Worm (Caenorhabditis elegans) whole organism, L4 larva: ENCODE data around the gene mig-10.
A peak's percentile ranks its signal among the peaks of the same experiment; 100 is the strongest.

ENCODE experiments used
- F10B5.3 ChIP-seq: sonication (generic microtip); optimal IDR thresholded peaks from 2 replicates; lab custom pipeline; 2016; ENCODE audit warnings: mild to moderate bottlenecking, missing genetic modification characterization, missing compliant biosample characterization
- F44E2.7 ChIP-seq: fragments of 200-800 bp; sonication (Bioruptor generic); IDR thresholded peaks from 2 replicates; pipeline ENCODE4 v2.1.2; 2022; ENCODE audit warnings: missing genetic modification characterization, missing compliant biosample characterization
- T20F7.1 ChIP-seq: fragments of 200-800 bp; sonication (Bioruptor generic); optimal IDR thresholded peaks from 2 replicates; lab custom pipeline; 2018; ENCODE audit warnings: mild to moderate bottlenecking, missing genetic modification characterization, missing compliant biosample characterization
- Y105C5A.15 ChIP-seq: fragments of 200-800 bp; sonication (Bioruptor generic); IDR thresholded peaks from 2 replicates; pipeline ENCODE4 v1.3.6; 2022; ENCODE audit warnings: missing genetic modification characterization, missing compliant biosample characterization
- ZK337.2 ChIP-seq: fragments of 200-800 bp; sonication (Bioruptor generic); IDR thresholded peaks from 2 replicates; pipeline ENCODE4 v1.3.6; 2022; ENCODE audit warnings: missing genetic modification reagents, missing genetic modification characterization, missing compliant biosample characterization
- arid-1 ChIP-seq: fragments of 200-800 bp; sonication (Bioruptor generic); conservative IDR thresholded peaks from 2 replicates; pipeline ENCODE4 v1.3.6; 2022; ENCODE audit warnings: missing genetic modification reagents, missing genetic modification characterization, missing compliant biosample characterization
- attf-4 ChIP-seq: sonication (generic microtip); optimal IDR thresholded peaks from 3 replicates; lab custom pipeline; 2017; ENCODE audit warnings: missing biosample characterization, missing genetic modification characterization
- ceh-44 ChIP-seq: fragments of 200-800 bp; sonication (Bioruptor generic); IDR thresholded peaks from 2 replicates; pipeline ENCODE4 v1.3.6; 2022; ENCODE audit warnings: missing genetic modification reagents, missing genetic modification characterization, missing compliant biosample characterization
- ces-1 ChIP-seq: fragments of 150-350 bp; sonication (generic microtip); optimal IDR thresholded peaks from 4 replicates; lab custom pipeline; 2014; ENCODE audit warnings: missing biosample characterization, missing genetic modification reagents, missing genetic modification characterization
- cey-2 ChIP-seq: sonication (generic microtip); optimal IDR thresholded peaks from 3 replicates; lab custom pipeline; 2017; ENCODE audit warnings: missing genetic modification characterization, mild to moderate bottlenecking, missing compliant biosample characterization, antibody characterized with exemption, borderline replicate concordance; ENCODE audit not compliant: insufficient read depth
- daf-16 ChIP-seq, 3 experiments: sonication (generic microtip); optimal IDR thresholded peaks; 2 replicates each; lab custom pipeline; 2016 to 2017; ENCODE audit warnings: missing genetic modification characterization in 3 of 3, missing genetic modification reagents in 3 of 3, mild to moderate bottlenecking in 2 of 3, missing compliant biosample characterization in 2 of 3, missing biosample characterization in 1 of 3, moderate library complexity in 1 of 3
- daf-19 ChIP-seq: fragments of 200-800 bp; sonication (Bioruptor generic); conservative IDR thresholded peaks from 2 replicates; pipeline ENCODE4 v1.3.6; 2022; ENCODE audit warnings: missing genetic modification characterization, missing compliant biosample characterization
- dmd-6 ChIP-seq: fragments of 200-800 bp; sonication (Bioruptor generic); IDR thresholded peaks from 2 replicates; pipeline ENCODE4 v1.3.6; 2022; ENCODE audit warnings: missing genetic modification reagents, missing genetic modification characterization, missing compliant biosample characterization
- dmd-8 ChIP-seq: fragments of 200-800 bp; sonication (Bioruptor generic); IDR thresholded peaks from 2 replicates; pipeline ENCODE4 v1.3.6; 2022; ENCODE audit warnings: missing genetic modification characterization, missing compliant biosample characterization
- duxl-1 ChIP-seq: sonication (generic microtip); optimal IDR thresholded peaks from 2 replicates; lab custom pipeline; 2016; ENCODE audit warnings: mild to moderate bottlenecking, missing genetic modification characterization, moderate library complexity, missing compliant biosample characterization; ENCODE audit not compliant: poor library complexity
- dve-1 ChIP-seq: sonication (generic microtip); optimal IDR thresholded peaks from 2 replicates; lab custom pipeline; 2017; ENCODE audit warnings: antibody characterized with exemption, mild to moderate bottlenecking, missing genetic modification characterization, missing compliant biosample characterization; ENCODE audit not compliant: insufficient read depth
- hlh-11 ChIP-seq: fragments of 200-800 bp; sonication (Bioruptor generic); optimal IDR thresholded peaks from 2 replicates; lab custom pipeline; 2018; ENCODE audit warnings: mild to moderate bottlenecking, missing genetic modification characterization, missing compliant biosample characterization
- hlh-30 ChIP-seq: sonication (generic microtip); optimal IDR thresholded peaks from 2 replicates; lab custom pipeline; 2017; ENCODE audit warnings: antibody characterized with exemption, mild to moderate bottlenecking, missing genetic modification characterization, missing compliant biosample characterization; ENCODE audit not compliant: insufficient read depth
- hmg-1.1 ChIP-seq: fragments of 200-800 bp; sonication (Bioruptor generic); IDR thresholded peaks from 2 replicates; pipeline ENCODE4 v1.3.6; 2022; ENCODE audit warnings: missing genetic modification reagents, missing genetic modification characterization, missing compliant biosample characterization
- lim-7 ChIP-seq: fragments of 200-800 bp; sonication (Bioruptor generic); IDR thresholded peaks from 2 replicates; pipeline ENCODE4 v1.3.6; 2022; ENCODE audit warnings: missing genetic modification characterization, missing compliant biosample characterization
- lin-13 ChIP-seq: fragments of 150-350 bp; optimal IDR thresholded peaks from 2 replicates; lab custom pipeline; 2014; ENCODE audit warnings: missing biosample characterization, missing genetic modification reagents, missing genetic modification characterization
- lin-38 ChIP-seq: fragments of 200-800 bp; sonication (Bioruptor generic); IDR thresholded peaks from 2 replicates; pipeline ENCODE4 v1.3.6; 2022; ENCODE audit warnings: missing genetic modification reagents, missing genetic modification characterization, missing compliant biosample characterization
- lsy-2 ChIP-seq, 2 experiments: fragments of 150-350 bp in 1 of 2; sonication (generic microtip) in 1 of 2; optimal IDR thresholded peaks; 2 replicates each; lab custom pipeline; 2014 to 2017; ENCODE audit warnings: missing biosample characterization in 2 of 2, missing genetic modification characterization in 2 of 2
- madf-5 ChIP-seq, 2 experiments: fragments of 200-800 bp; sonication (Bioruptor generic); IDR thresholded peaks; 2 replicates each; pipeline ENCODE4 v1.3.6; 2022; ENCODE audit warnings: missing compliant biosample characterization in 2 of 2, missing genetic modification characterization in 2 of 2
- mdt-29 ChIP-seq: fragments of 200-800 bp; sonication (Bioruptor generic); IDR thresholded peaks from 2 replicates; pipeline ENCODE4 v1.3.6; 2022; ENCODE audit warnings: missing genetic modification reagents, missing genetic modification characterization, missing compliant biosample characterization
- mep-1 ChIP-seq: fragments of 150-350 bp; sonication (generic microtip); optimal IDR thresholded peaks from 3 replicates; lab custom pipeline; 2014; ENCODE audit warnings: missing biosample characterization, missing genetic modification characterization
- mes-2 ChIP-seq: sonication (generic microtip); optimal IDR thresholded peaks from 2 replicates; lab custom pipeline; 2016; ENCODE audit warnings: missing genotype, mild to moderate bottlenecking, missing genetic modification characterization, missing compliant biosample characterization; ENCODE audit not compliant: poor library complexity, severe bottlenecking
- nhr-10 ChIP-seq: fragments of 150-350 bp; optimal IDR thresholded peaks from 2 replicates; lab custom pipeline; 2014; ENCODE audit warnings: missing biosample characterization, missing genetic modification characterization
- nhr-11 ChIP-seq: fragments of 150-350 bp; optimal IDR thresholded peaks from 2 replicates; lab custom pipeline; 2014; ENCODE audit warnings: missing biosample characterization, missing genetic modification characterization
- nhr-28 ChIP-seq: fragments of 150-350 bp; optimal IDR thresholded peaks from 2 replicates; lab custom pipeline; 2014; ENCODE audit warnings: missing biosample characterization, missing genetic modification characterization
- nhr-41 ChIP-seq: fragments of 200-800 bp; sonication (Bioruptor generic); IDR thresholded peaks from 2 replicates; pipeline ENCODE4 v1.3.6; 2022; ENCODE audit warnings: missing genetic modification reagents, missing genetic modification characterization, missing compliant biosample characterization
- nhr-42 ChIP-seq: fragments of 200-800 bp; sonication (Bioruptor generic); IDR thresholded peaks from 2 replicates; pipeline ENCODE4 v1.3.6; 2022; ENCODE audit warnings: missing genetic modification characterization, missing compliant biosample characterization
- nhr-48 ChIP-seq: sonication (generic microtip); optimal IDR thresholded peaks from 2 replicates; lab custom pipeline; 2016; ENCODE audit warnings: mild to moderate bottlenecking, missing genetic modification characterization, missing compliant biosample characterization
- php-3 ChIP-seq: fragments of 200-800 bp; sonication (Bioruptor generic); IDR thresholded peaks from 2 replicates; pipeline ENCODE4 v1.3.6; 2022; ENCODE audit warnings: missing genetic modification reagents, missing genetic modification characterization, missing compliant biosample characterization
- saeg-2 ChIP-seq: fragments of 200-800 bp; sonication (Bioruptor generic); IDR thresholded peaks from 2 replicates; pipeline ENCODE4 v1.3.6; 2022; ENCODE audit warnings: missing genetic modification reagents, missing genetic modification characterization, missing compliant biosample characterization
- set-16 ChIP-seq: fragments of 200-800 bp; sonication (Bioruptor generic); IDR thresholded peaks from 2 replicates; pipeline ENCODE4 v1.3.6; 2022; ENCODE audit warnings: missing genetic modification reagents, missing genetic modification characterization, missing compliant biosample characterization
- skn-1 ChIP-seq: fragments of 150-350 bp; optimal IDR thresholded peaks from 2 replicates; lab custom pipeline; 2014; ENCODE audit warnings: missing biosample characterization, missing genetic modification characterization
- snpc-1.2 ChIP-seq: fragments of 200-800 bp; sonication (Bioruptor generic); IDR thresholded peaks from 2 replicates; pipeline ENCODE4 v1.3.6; 2022; ENCODE audit warnings: missing genetic modification reagents, missing genetic modification characterization, missing compliant biosample characterization
- spr-1 ChIP-seq: sonication (generic microtip); optimal IDR thresholded peaks from 2 replicates; lab custom pipeline; 2016; ENCODE audit warnings: mild to moderate bottlenecking, missing genetic modification characterization, missing compliant biosample characterization
- tra-1 ChIP-seq: fragments of 200-800 bp; sonication (Bioruptor generic); IDR thresholded peaks from 2 replicates; pipeline ENCODE4 v1.3.6; 2022; ENCODE audit warnings: missing genetic modification reagents, missing genetic modification characterization, missing compliant biosample characterization
- unc-62 ChIP-seq, 3 experiments: fragments of 150-350 bp in 1 of 3; sonication (generic microtip); optimal IDR thresholded peaks in 2 of 3; peaks in 1 of 3; 1 replicate in 1 of 3; 2 replicates in 2 of 3; lab custom pipeline; 2014 to 2017; ENCODE audit warnings: missing biosample characterization in 3 of 3, missing genetic modification characterization in 3 of 3, missing genetic modification reagents in 3 of 3, missing genotype in 1 of 3
- vab-7 ChIP-seq: fragments of 200-800 bp; sonication (Bioruptor generic); IDR thresholded peaks from 2 replicates; pipeline ENCODE4 v1.3.6; 2022; ENCODE audit warnings: missing genetic modification reagents, missing genetic modification characterization, missing compliant biosample characterization
- zag-1 ChIP-seq: fragments of 150-350 bp; optimal IDR thresholded peaks from 2 replicates; lab custom pipeline; 2014; ENCODE audit warnings: missing biosample characterization, missing genetic modification characterization
- ztf-11 ChIP-seq: fragments of 150-350 bp; optimal IDR thresholded peaks from 2 replicates; lab custom pipeline; 2014; ENCODE audit warnings: missing biosample characterization, missing genetic modification characterization

mig-10 gene

DNA sequence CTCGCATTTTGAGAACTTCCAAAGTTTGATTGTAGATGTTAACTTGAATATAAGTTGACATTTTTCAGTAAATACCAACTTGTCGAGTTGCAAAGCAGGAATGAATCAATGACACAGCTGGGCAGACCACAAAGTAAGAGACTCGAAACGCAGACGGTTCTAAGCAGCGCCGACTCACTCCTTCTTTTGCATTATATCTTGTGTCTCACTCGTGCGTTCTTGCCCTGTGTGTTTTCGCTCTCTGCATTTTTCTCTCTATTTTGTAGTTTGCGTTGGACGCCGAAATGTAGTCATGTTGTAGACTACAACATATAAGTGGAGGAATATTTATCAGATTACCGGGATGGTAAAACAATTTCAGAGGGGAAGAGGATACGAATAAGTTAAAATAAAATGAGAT is 36.1 kb upstream of the mig-10 start, which contains the start of gene C02F5.12:
Gene C02F5.12, minus strand, starts transcription at position 221 of the 400 bp plus-strand sequence.
- TF ChIP-seq dmd-6 (peak; percentile 17; the same call in 1 of the 2 replicates), T20F7.1 (GFP tag; lab: Kevin White, UChicago) (peak; percentile 20), mes-2 (peak; percentile 53), F10B5.3 (tag; lab: Kevin White, UChicago) (no peak), hlh-30 (tag; lab: Kevin White, UChicago) (peak; percentile 79), nhr-41 (GFP tag; lab: Robert Waterston, UW) (no peak), tra-1 (GFP tag; lab: Robert Waterston, UW) (no peak), F44E2.7 (GFP tag; lab: Robert Waterston, UW) (no peak), php-3 (GFP tag; lab: Robert Waterston, UW) (no peak), Y105C5A.15 (no peak), mdt-29 (GFP tag; lab: Robert Waterston, UW) (no peak), mep-1 (tag; lab: Kevin White, UChicago) (peak; percentile 63), ztf-11 (no peak), nhr-28 (peak; percentile 99), nhr-10 (no peak), hlh-11 (tag; lab: Kevin White, UChicago) (peak; percentile 64), saeg-2 (GFP tag; lab: Robert Waterston, UW) (no peak), nhr-11 (tag; lab: Kevin White, UChicago) (peak; percentile 48), ceh-44 (GFP tag; lab: Robert Waterston, UW) (no peak), lin-38 (peak; percentile 51), spr-1 (no peak), arid-1 (GFP tag; lab: Robert Waterston, UW) (0 out of 2 replicates have a peak, but pooled peaks have one; percentile 32), ces-1 (GFP tag; lab: Kevin White, UChicago) (no peak), nhr-42 (no peak), nhr-48 (tag; lab: Kevin White, UChicago) (peak; percentile 9), cey-2 (tag; lab: Kevin White, UChicago) (no peak), daf-16 (GFP tag; optimal IDR thresholded peaks at IDR 0.05; lab: Kevin White, UChicago) (no peak), daf-16 (tag; optimal IDR thresholded peaks at IDR 0.05; lab: Kevin White, UChicago) (peak; percentile 39), ZK337.2 (GFP tag; lab: Robert Waterston, UW) (no peak), lsy-2 (tag; optimal IDR thresholded peaks at IDR 0.05; lab: Kevin White, UChicago) (peak in 1 of 2 experiments; percentile 53), skn-1 (tag; lab: Kevin White, UChicago) (no peak), set-16 (no peak), lin-13 (GFP tag; lab: Kevin White, UChicago) (peak; percentile 44), vab-7 (GFP tag; lab: Robert Waterston, UW) (no peak), snpc-1.2 (GFP tag; lab: Robert Waterston, UW) (no peak), dmd-8 (GFP tag; lab: Robert Waterston, UW) (0 out of 2 replicates have a peak, but pooled peaks have one; percentile 45), duxl-1 (tag; lab: Kevin White, UChicago) (no peak), unc-62 (GFP tag; optimal IDR thresholded peaks at IDR 0.05 in 1 of 2; lab: Kevin White, UChicago) (no peak), unc-62 (tag; optimal IDR thresholded peaks at IDR 0.05; lab: Kevin White, UChicago) (no peak), madf-5 (GFP tag; IDR thresholded peaks at IDR 0.05; lab: Robert Waterston, UW) (no peak), lim-7 (no peak), daf-19 (GFP tag; lab: Robert Waterston, UW) (no peak), attf-4 (tag; lab: Kevin White, UChicago) (no peak), dve-1 (tag; lab: Kevin White, UChicago) (peak; percentile 51), hmg-1.1 (GFP tag; lab: Robert Waterston, UW) (0 out of 2 replicates have a peak, but pooled peaks have one; percentile 40), zag-1 (tag; lab: Kevin White, UChicago) (no peak)
- TF ChIP-seq, all 104 proteins: peak for 17
